Worm (Caenorhabditis elegans) whole organism, early embryonic: ENCODE measurements around the gene srx-42.

Experiments
- B0310.2 ChIP-seq: sonication (generic microtip); optimal IDR thresholded peaks from 2 replicates; lab custom pipeline; 2016; ENCODE audit warnings: mild to moderate bottlenecking, missing genetic modification characterization, missing compliant biosample characterization
- F13C5.2 ChIP-seq: sonication (generic microtip); optimal IDR thresholded peaks from 2 replicates; lab custom pipeline; 2017; ENCODE audit warnings: mild to moderate bottlenecking, missing genetic modification characterization, inconsistent platforms, missing compliant biosample characterization
- aly-1 ChIP-seq: sonication (generic microtip); optimal IDR thresholded peaks from 2 replicates; lab custom pipeline; 2016; ENCODE audit warnings: missing genetic modification characterization, missing compliant biosample characterization
- ama-1 ChIP-seq: fragments of 150-350 bp; optimal IDR thresholded peaks from 2 replicates; lab custom pipeline; 2014
- ceh-13 ChIP-seq: fragments of 200-800 bp; sonication (Bioruptor generic); optimal IDR thresholded peaks from 2 replicates; lab custom pipeline; 2018; ENCODE audit warnings: mild to moderate bottlenecking, missing genetic modification characterization, missing compliant biosample characterization
- ets-7 ChIP-seq: sonication (generic microtip); optimal IDR thresholded peaks from 2 replicates; lab custom pipeline; 2016; ENCODE audit warnings: missing genotype, missing genetic modification characterization, missing compliant biosample characterization
- flt-1 ChIP-seq: fragments of 200-800 bp; sonication (Bioruptor generic); IDR thresholded peaks from 2 replicates; pipeline ENCODE4 v1.3.6; 2022; ENCODE audit warnings: missing genetic modification characterization, missing compliant biosample characterization
- hmbx-1 ChIP-seq: sonication (generic microtip); optimal IDR thresholded peaks from 2 replicates; lab custom pipeline; 2016; ENCODE audit warnings: mild to moderate bottlenecking, missing genetic modification characterization, missing compliant biosample characterization
- pes-1 ChIP-seq: fragments of 200-800 bp; sonication (Bioruptor generic); IDR thresholded peaks from 2 replicates; pipeline ENCODE4 v1.3.6; 2022; ENCODE audit warnings: missing genetic modification reagents, missing genetic modification characterization, missing compliant biosample characterization
- tbx-37 ChIP-seq: fragments of 200-800 bp; sonication (Bioruptor generic); conservative IDR thresholded peaks from 2 replicates; pipeline ENCODE4 v1.3.6; 2022; ENCODE audit warnings: missing genetic modification reagents, missing genetic modification characterization, missing compliant biosample characterization

- no peak for TF ChIP-seq ets-7
- no peak for TF ChIP-seq ama-1 (lab: Kevin White, UChicago)
- TF ChIP-seq B0310.2 (tag; lab: Kevin White, UChicago) = no peak
- no peak for TF ChIP-seq aly-1 (tag; lab: Kevin White, UChicago)
- TF ChIP-seq flt-1 = no peak
- TF ChIP-seq ceh-13 = no peak
- TF ChIP-seq tbx-37 (GFP tag; lab: Robert Waterston, UW) = no peak
- TF ChIP-seq hmbx-1 = no peak
- no peak for TF ChIP-seq pes-1 (GFP tag; lab: Robert Waterston, UW)
- no peak for TF ChIP-seq F13C5.2 (tag; lab: Kevin White, UChicago)
Measured at ce11 chrV:13926398-13926797, 5.6 kb downstream of the srx-42 start, which contains the start of gene srxa-12.
